Worm (Caenorhabditis elegans) whole organism, L1 larva: Measurements from ENCODE around the gene Y57G11C.36.

Experiments used
- C16A3.4 ChIP-seq: fragments of 150-350 bp; optimal IDR thresholded peaks from 2 replicates; lab custom pipeline; 2014; ENCODE audit warnings: missing biosample characterization, missing genetic modification characterization
- C34B4.2 ChIP-seq: sonication (generic microtip); optimal IDR thresholded peaks from 2 replicates; lab custom pipeline; 2017; ENCODE audit warnings: mild to moderate bottlenecking, missing genetic modification characterization, missing compliant biosample characterization
- alr-1 ChIP-seq: fragments of 200-800 bp; sonication (Bioruptor generic); optimal IDR thresholded peaks from 2 replicates; lab custom pipeline; 2018; ENCODE audit warnings: borderline replicate concordance, mild to moderate bottlenecking, missing genetic modification characterization, missing compliant biosample characterization
- ama-1 ChIP-seq: fragments of 150-350 bp; optimal IDR thresholded peaks from 2 replicates; lab custom pipeline; 2014
- blmp-1 ChIP-seq: fragments of 150-350 bp; optimal IDR thresholded peaks from 2 replicates; lab custom pipeline; 2014; ENCODE audit warnings: missing biosample characterization, missing genetic modification characterization
- ceh-82 ChIP-seq, 3 experiments: fragments of 150-350 bp in 1 of 3; sonication (generic microtip) in 2 of 3; optimal IDR thresholded peaks; 2 replicates each; lab custom pipeline; 2014 to 2017; ENCODE audit warnings: missing biosample characterization in 3 of 3, missing genetic modification characterization in 3 of 3
- dpl-1 ChIP-seq, 3 experiments: fragments of 150-350 bp in 2 of 3; sonication (generic microtip) in 1 of 3; optimal IDR thresholded peaks; 2 replicates each; lab custom pipeline; 2014 to 2017; ENCODE audit warnings: missing biosample characterization in 3 of 3, missing genetic modification characterization in 3 of 3, missing genetic modification reagents in 3 of 3
- dsc-1 ChIP-seq: sonication (generic microtip); optimal IDR thresholded peaks from 2 replicates; lab custom pipeline; 2016; ENCODE audit warnings: mild to moderate bottlenecking, missing genetic modification characterization, missing compliant biosample characterization
- efl-1 ChIP-seq, 4 experiments: fragments of 150-350 bp; optimal IDR thresholded peaks in 3 of 4; peaks in 1 of 4; 1 replicate in 1 of 4; 2 replicates in 3 of 4; lab custom pipeline; 2014; ENCODE audit warnings: missing biosample characterization in 2 of 4, missing genetic modification characterization in 2 of 4, missing genetic modification reagents in 2 of 4
- egl-13 ChIP-seq: sonication (generic microtip); optimal IDR thresholded peaks from 2 replicates; lab custom pipeline; 2016; ENCODE audit warnings: missing genotype, missing genetic modification reagents, missing genetic modification characterization, missing compliant biosample characterization
- elt-2 ChIP-seq: sonication (generic microtip); optimal IDR thresholded peaks from 2 replicates; lab custom pipeline; 2016; ENCODE audit warnings: missing genetic modification characterization, mild to moderate bottlenecking, inconsistent platforms, missing compliant biosample characterization, missing genetic modification reagents
- elt-3 ChIP-seq, 6 experiments: fragments of 150-350 bp in 1 of 6; sonication (generic microtip); optimal IDR thresholded peaks; 2 replicates each; lab custom pipeline; 2017 to 2018; ENCODE audit warnings: missing biosample characterization in 6 of 6, missing genetic modification characterization in 6 of 6, inconsistent platforms in 1 of 6
- fkh-8 ChIP-seq: sonication (generic microtip); optimal IDR thresholded peaks from 2 replicates; lab custom pipeline; 2016; ENCODE audit warnings: mild to moderate bottlenecking, missing genetic modification characterization, missing compliant biosample characterization
- isw-1 ChIP-seq: fragments of 200-800 bp; sonication (Bioruptor generic); IDR thresholded peaks from 2 replicates; pipeline ENCODE4 v1.3.6; 2022; ENCODE audit warnings: missing genetic modification characterization, missing compliant biosample characterization
- jun-1 ChIP-seq: fragments of 150-350 bp; optimal IDR thresholded peaks from 2 replicates; lab custom pipeline; 2014; ENCODE audit warnings: missing biosample characterization, missing genetic modification reagents, missing genetic modification characterization
- lin-13 ChIP-seq: fragments of 150-350 bp; optimal IDR thresholded peaks from 2 replicates; lab custom pipeline; 2014; ENCODE audit warnings: missing biosample characterization, missing genetic modification reagents, missing genetic modification characterization
- lin-14 ChIP-seq: fragments of 200-800 bp; sonication (Bioruptor generic); optimal IDR thresholded peaks from 2 replicates; lab custom pipeline; 2018; ENCODE audit warnings: mild to moderate bottlenecking, missing genetic modification characterization, moderate library complexity, missing compliant biosample characterization
- lin-35 ChIP-seq, 2 experiments: fragments of 150-350 bp; optimal IDR thresholded peaks; 2 replicates each; lab custom pipeline; 2014; ENCODE audit warnings: missing biosample characterization in 2 of 2, missing genetic modification characterization in 2 of 2, missing genetic modification reagents in 2 of 2
- lir-3 ChIP-seq: sonication (generic microtip); optimal IDR thresholded peaks from 2 replicates; lab custom pipeline; 2016; ENCODE audit warnings: mild to moderate bottlenecking, missing genetic modification characterization, moderate library complexity, missing compliant biosample characterization; ENCODE audit not compliant: poor library complexity
- lsy-2 ChIP-seq, 2 experiments: fragments of 150-350 bp; optimal IDR thresholded peaks; 2 replicates each; lab custom pipeline; 2014; ENCODE audit warnings: missing biosample characterization in 2 of 2, missing genetic modification characterization in 2 of 2
- mab-9 ChIP-seq: fragments of 200-800 bp; sonication (Bioruptor generic); IDR thresholded peaks from 2 replicates; pipeline ENCODE4 v1.3.6; 2022; ENCODE audit warnings: missing genetic modification reagents, missing genetic modification characterization, missing compliant biosample characterization
- mdl-1 ChIP-seq, 2 experiments: fragments of 150-350 bp; optimal IDR thresholded peaks; 2 replicates each; lab custom pipeline; 2014 to 2017; ENCODE audit warnings: missing biosample characterization in 2 of 2, missing genetic modification characterization in 2 of 2, inconsistent platforms in 1 of 2
- mep-1 ChIP-seq: fragments of 150-350 bp; optimal IDR thresholded peaks from 2 replicates; lab custom pipeline; 2014; ENCODE audit warnings: missing biosample characterization, missing genetic modification characterization
- nhr-11 ChIP-seq: fragments of 150-350 bp; optimal IDR thresholded peaks from 2 replicates; lab custom pipeline; 2014; ENCODE audit warnings: missing biosample characterization, missing genetic modification characterization
- nhr-19 ChIP-seq: fragments of 200-800 bp; sonication (Bioruptor generic); conservative IDR thresholded peaks from 2 replicates; pipeline ENCODE4 v1.3.6; 2022; ENCODE audit warnings: missing genetic modification characterization, missing compliant biosample characterization
- nhr-20 ChIP-seq: sonication (generic microtip); optimal IDR thresholded peaks from 2 replicates; lab custom pipeline; 2016; ENCODE audit warnings: mild to moderate bottlenecking, missing genetic modification characterization, missing compliant biosample characterization
- nhr-237 ChIP-seq: fragments of 150-350 bp; optimal IDR thresholded peaks from 2 replicates; lab custom pipeline; 2014; ENCODE audit warnings: missing biosample characterization, missing genetic modification characterization
- nhr-28 ChIP-seq: fragments of 150-350 bp; optimal IDR thresholded peaks from 2 replicates; lab custom pipeline; 2014; ENCODE audit warnings: missing biosample characterization, missing genetic modification characterization
- nhr-47 ChIP-seq: sonication (generic microtip); optimal IDR thresholded peaks from 2 replicates; lab custom pipeline; 2016; ENCODE audit warnings: mild to moderate bottlenecking, missing genetic modification characterization, moderate library complexity, missing compliant biosample characterization
- nhr-71 ChIP-seq: sonication (generic microtip); optimal IDR thresholded peaks from 2 replicates; lab custom pipeline; 2016; ENCODE audit warnings: mild to moderate bottlenecking, missing genetic modification characterization, moderate library complexity, missing compliant biosample characterization
- nhr-85 ChIP-seq: sonication (generic microtip); peaks from one replicate; lab custom pipeline; 2016; ENCODE audit warnings: missing genetic modification characterization, inconsistent platforms, missing compliant biosample characterization
- nhr-90 ChIP-seq: sonication (generic microtip); optimal IDR thresholded peaks from 2 replicates; lab custom pipeline; 2016; ENCODE audit warnings: mild to moderate bottlenecking, missing genetic modification characterization, missing compliant biosample characterization; ENCODE audit not compliant: poor library complexity
- pqm-1 ChIP-seq: sonication (generic microtip); optimal IDR thresholded peaks from 3 replicates; lab custom pipeline; 2017; ENCODE audit warnings: missing biosample characterization, missing genetic modification characterization
- rnt-1 ChIP-seq: sonication (generic microtip); optimal IDR thresholded peaks from 2 replicates; lab custom pipeline; 2016; ENCODE audit warnings: mild to moderate bottlenecking, missing genetic modification characterization, moderate library complexity, missing compliant biosample characterization
- skn-1 ChIP-seq: fragments of 150-350 bp; optimal IDR thresholded peaks from 2 replicates; lab custom pipeline; 2014; ENCODE audit warnings: missing biosample characterization, missing genetic modification characterization
- snpc-4 ChIP-seq: fragments of 150-350 bp; optimal IDR thresholded peaks from 2 replicates; lab custom pipeline; 2014; ENCODE audit warnings: missing biosample characterization, missing genetic modification characterization
- snu-23 ChIP-seq: sonication (generic microtip); optimal IDR thresholded peaks from 2 replicates; lab custom pipeline; 2016; ENCODE audit warnings: missing genetic modification characterization, missing compliant biosample characterization
- swsn-7 ChIP-seq: sonication (generic microtip); optimal IDR thresholded peaks from 2 replicates; lab custom pipeline; 2016; ENCODE audit warnings: missing genetic modification characterization, missing compliant biosample characterization
- tbx-2 ChIP-seq: sonication (generic microtip); optimal IDR thresholded peaks from 2 replicates; lab custom pipeline; 2016; ENCODE audit warnings: missing genetic modification characterization, missing compliant biosample characterization
- unc-30 ChIP-seq: sonication (generic microtip); optimal IDR thresholded peaks from 2 replicates; lab custom pipeline; 2017; ENCODE audit warnings: missing biosample characterization, missing genetic modification characterization
- unc-86 ChIP-seq: sonication (generic microtip); optimal IDR thresholded peaks from 2 replicates; lab custom pipeline; 2016; ENCODE audit warnings: missing genetic modification characterization, missing compliant biosample characterization
- unc-98 ChIP-seq: fragments of 200-800 bp; sonication (Bioruptor generic); IDR thresholded peaks from 2 replicates; pipeline ENCODE4 v1.3.6; 2022; ENCODE audit warnings: missing genetic modification characterization, missing compliant biosample characterization
- xbp-1 ChIP-seq: sonication (generic microtip); optimal IDR thresholded peaks from 2 replicates; lab custom pipeline; 2016; ENCODE audit warnings: missing genetic modification characterization, missing compliant biosample characterization
- zag-1 ChIP-seq: fragments of 150-350 bp; optimal IDR thresholded peaks from 2 replicates; lab custom pipeline; 2014; ENCODE audit warnings: missing biosample characterization, missing genetic modification characterization
- ztf-11 ChIP-seq, 2 experiments: sonication (generic microtip); optimal IDR thresholded peaks; 2 replicates each; lab custom pipeline; 2016 to 2017; ENCODE audit warnings: missing genetic modification characterization in 2 of 2, missing biosample characterization in 1 of 2, missing compliant biosample characterization in 1 of 2

The Y57G11C.36 gene

DNA sequence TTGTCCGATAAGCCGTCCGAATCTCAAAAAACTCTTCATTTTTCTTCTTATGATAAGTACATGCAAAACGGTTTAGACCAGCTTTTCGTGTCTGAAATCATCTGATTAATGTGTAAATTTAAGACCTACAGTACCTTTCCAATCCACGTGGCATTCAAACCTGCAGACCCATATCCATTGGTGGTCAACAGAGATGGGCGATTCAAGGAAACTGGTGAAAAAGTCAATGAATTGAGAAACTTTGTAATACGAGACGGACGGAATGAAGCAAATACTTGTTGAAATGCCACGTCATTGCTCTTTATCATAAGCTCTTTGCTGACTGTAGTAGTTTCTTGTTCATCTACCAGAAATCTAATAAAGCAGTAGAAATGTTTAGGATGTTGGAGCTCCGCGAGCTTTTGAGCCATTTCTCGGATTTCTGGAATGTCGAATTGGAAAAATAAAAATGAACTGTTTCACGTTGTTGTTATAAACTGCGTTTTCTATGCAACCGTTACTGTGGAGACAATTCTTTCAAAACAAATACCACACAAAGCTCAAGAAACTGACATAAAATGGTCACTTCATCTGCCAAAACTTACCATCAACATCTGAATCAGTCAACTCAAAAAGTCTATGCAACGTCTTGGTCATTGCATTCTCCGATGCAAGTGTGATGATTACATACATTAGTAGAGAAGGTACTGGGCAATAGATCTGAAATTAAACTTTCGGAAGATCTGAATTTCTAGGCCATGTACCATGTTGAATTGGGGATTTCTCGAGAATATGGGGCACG lies 9.5 kb downstream of the Y57G11C.36 start (continued):
- TF ChIP-seq nhr-11 (tag; lab: Kevin White, UChicago) (no peak), mab-9 (GFP tag; lab: Robert Waterston, UW) (no peak), tbx-2 (tag; lab: Kevin White, UChicago) (no peak), elt-3 (tag; optimal IDR thresholded peaks at IDR 0.05; lab: Kevin White, UChicago) (no peak), nhr-237 (no peak), snu-23 (GFP tag; lab: Kevin White, UChicago) (no peak), egl-13 (tag; lab: Kevin White, UChicago) (no peak), lin-35 (GFP tag; optimal IDR thresholded peaks at IDR 0.05; lab: Kevin White, UChicago) (no peak), nhr-28 (tag; lab: Kevin White, UChicago) (no peak), unc-30 (tag; lab: Kevin White, UChicago) (no peak), elt-2 (tag; lab: Kevin White, UChicago) (no peak), nhr-85 (tag; lab: Kevin White, UChicago) (no peak), unc-86 (tag; lab: Kevin White, UChicago) (no peak), swsn-7 (no peak), unc-98 (no peak), pqm-1 (no peak), C34B4.2 (tag; lab: Kevin White, UChicago) (no peak), zag-1 (tag; lab: Kevin White, UChicago) (no peak), ztf-11 (tag; optimal IDR thresholded peaks at IDR 0.05; lab: Kevin White, UChicago) (no peak), ama-1 (lab: Kevin White, UChicago) (peak; percentile 79), alr-1 (tag; lab: Kevin White, UChicago) (no peak)

DNA sequence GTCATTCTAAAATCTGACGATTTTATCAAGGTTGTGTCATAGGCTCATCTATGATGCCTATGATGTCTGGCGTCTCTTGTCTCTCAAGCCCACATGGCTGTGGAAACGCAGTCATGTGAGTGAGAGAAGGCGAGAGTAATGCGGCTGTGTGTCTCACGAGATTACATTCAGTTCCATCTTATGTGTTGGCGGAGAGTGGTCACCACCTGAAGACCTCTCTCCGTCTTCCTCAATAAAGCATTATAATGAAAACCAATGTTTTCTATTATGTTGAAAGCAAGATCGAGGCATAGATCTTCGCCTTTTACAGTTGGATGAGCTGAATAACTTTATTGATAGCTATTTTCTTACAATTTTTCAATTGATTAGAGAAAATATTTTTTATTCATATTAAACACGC lies 10.2 kb downstream of the Y57G11C.36 start:
- peak in 1 of 3 experiments; percentile 34 for TF ChIP-seq ceh-82 (tag; optimal IDR thresholded peaks at IDR 0.05; lab: Kevin White, UChicago)
- peak; percentile 28 for TF ChIP-seq nhr-90 (tag; lab: Kevin White, UChicago)
- peak in 1 of 2 experiments; percentile 80 for TF ChIP-seq mdl-1 (tag; optimal IDR thresholded peaks at IDR 0.05; lab: Kevin White, UChicago)
- TF ChIP-seq rnt-1, result peak; percentile 57
- TF ChIP-seq lsy-2 (tag; optimal IDR thresholded peaks at IDR 0.05; lab: Kevin White, UChicago), result peak; percentile 61 to 77
- peak; percentile 24 for TF ChIP-seq skn-1 (tag; lab: Kevin White, UChicago)
- TF ChIP-seq lin-13, result peak; percentile 48
- peak; percentile 2 for TF ChIP-seq jun-1 (tag; lab: Kevin White, UChicago)
- peak; percentile 72 for TF ChIP-seq blmp-1 (tag; lab: Kevin White, UChicago)
- TF ChIP-seq elt-3 (tag; optimal IDR thresholded peaks at IDR 0.05; lab: Kevin White, UChicago), result peak in 1 of 6 experiments; percentile 28
- peak; percentile 72 for TF ChIP-seq fkh-8 (tag; lab: Kevin White, UChicago)
- TF ChIP-seq swsn-7, result peak; percentile 57
- TF ChIP-seq C16A3.4 (tag; lab: Kevin White, UChicago), result peak; percentile 51
- TF ChIP-seq xbp-1, result peak; percentile 62
- TF ChIP-seq nhr-47 (tag; lab: Kevin White, UChicago), result peak; percentile 71
- TF ChIP-seq egl-13 (tag; lab: Kevin White, UChicago), result peak; percentile 22
- peak; percentile 89 for TF ChIP-seq lin-14 (GFP tag; lab: Kevin White, UChicago)
- TF ChIP-seq nhr-20 (tag; lab: Kevin White, UChicago), result peak; percentile 80
- TF ChIP-seq elt-2 (tag; lab: Kevin White, UChicago), result peak; percentile 47
- TF ChIP-seq snu-23 (GFP tag; lab: Kevin White, UChicago), result peak; percentile 77
- TF ChIP-seq nhr-19, result peak; percentile 69
- TF ChIP-seq lin-35 (GFP tag; optimal IDR thresholded peaks at IDR 0.05; lab: Kevin White, UChicago), result peak; percentile 50 to 79
- peak; percentile 47 for TF ChIP-seq lir-3 (tag; lab: Kevin White, UChicago)
- TF ChIP-seq mab-9 (GFP tag; lab: Robert Waterston, UW), result peak; percentile 44; the same call in 1 of the 2 replicates
- peak; percentile 61 for TF ChIP-seq tbx-2 (tag; lab: Kevin White, UChicago)
- TF ChIP-seq nhr-85 (tag; lab: Kevin White, UChicago), result peak; percentile 77
- TF ChIP-seq dsc-1, result peak; percentile 39
- TF ChIP-seq ama-1 (lab: Kevin White, UChicago), result peak; percentile 57
- peak; percentile 13 for TF ChIP-seq snpc-4
- peak; percentile 64 for TF ChIP-seq mep-1
- peak; percentile 19 to 35 (median 32) for TF ChIP-seq dpl-1 (GFP tag; optimal IDR thresholded peaks at IDR 0.05; lab: Kevin White, UChicago)
- peak; percentile 50 to 55 for TF ChIP-seq efl-1 (optimal IDR thresholded peaks at IDR 0.05; lab: Kevin White, UChicago)
- peak; percentile 44 to 92 for TF ChIP-seq efl-1 (GFP tag; optimal IDR thresholded peaks at IDR 0.05 in 1 of 2; lab: Kevin White, UChicago)
- peak; percentile 89 for TF ChIP-seq nhr-71 (tag; lab: Kevin White, UChicago)
- TF ChIP-seq isw-1 (GFP tag; lab: Robert Waterston, UW), result peak; percentile 60
- peak; percentile 50 for TF ChIP-seq unc-86 (tag; lab: Kevin White, UChicago)
